Fruit fly (Drosophila melanogaster): Measurements from ENCODE around the gene Gr93c.
A peak's percentile ranks its signal among the peaks of the same experiment; 100 is the strongest.

The Gr93c gene

DNA sequence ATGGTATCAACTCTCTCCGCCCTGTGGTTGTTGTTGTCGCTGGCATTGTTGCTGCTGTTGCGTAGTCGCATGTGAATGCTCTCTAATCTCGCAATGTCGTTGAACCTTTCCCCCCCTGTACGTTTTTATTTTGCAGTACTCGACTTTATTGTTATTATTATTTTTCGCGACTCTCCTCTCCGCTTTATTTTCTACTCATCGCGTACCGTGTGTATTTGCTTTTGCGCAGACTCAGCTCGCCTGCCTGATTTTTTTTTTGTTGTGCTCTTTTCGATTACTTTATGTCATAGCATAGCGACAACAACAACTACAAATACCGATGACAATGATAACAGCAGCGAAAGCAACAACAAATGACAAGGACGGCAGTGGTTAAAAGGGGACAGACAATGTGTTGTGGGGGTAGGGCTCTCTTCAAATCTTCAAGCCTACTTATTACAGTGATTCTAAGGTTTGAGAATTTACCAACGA, 15.5 kb downstream of the Gr93c start (continued):
- TF ChIP-seq CG9437 (GFP tag; optimal IDR thresholded peaks at IDR 0.05) (no peak), ttk (GFP tag; IDR thresholded peaks at IDR 0.05) (no peak), jigr1 (GFP tag; IDR thresholded peaks at IDR 0.05) (no peak), CG7357 (GFP tag; IDR thresholded peaks at IDR 0.05) (no peak), chm (GFP tag; IDR thresholded peaks at IDR 0.05) (no peak), sqz (GFP tag; optimal IDR thresholded peaks at IDR 0.05) (no peak), Antp (GFP tag; optimal IDR thresholded peaks at IDR 0.05) (no peak), CG17802 (tag; optimal IDR thresholded peaks at IDR 0.05) (no peak), CG17568 (GFP tag; optimal IDR thresholded peaks at IDR 0.05) (no peak), CG14710 (tag; optimal IDR thresholded peaks at IDR 0.05) (no peak), Nf-YB (GFP tag; optimal IDR thresholded peaks at IDR 0.05) (no peak), sens (GFP tag) (peak; percentile 86), pho (GFP tag; optimal IDR thresholded peaks at IDR 0.05) (no peak), lilli (GFP tag; optimal IDR thresholded peaks at IDR 0.05) (no peak), CG11504 (tag; optimal IDR thresholded peaks at IDR 0.05) (no peak), lbe (GFP tag; optimal IDR thresholded peaks at IDR 0.05) (peak; percentile 51), CG31441 (GFP tag; IDR thresholded peaks at IDR 0.05) (no peak), CG11696 (GFP tag; IDR thresholded peaks at IDR 0.05) (no peak), sr (GFP tag; IDR thresholded peaks at IDR 0.05) (no peak)

DNA sequence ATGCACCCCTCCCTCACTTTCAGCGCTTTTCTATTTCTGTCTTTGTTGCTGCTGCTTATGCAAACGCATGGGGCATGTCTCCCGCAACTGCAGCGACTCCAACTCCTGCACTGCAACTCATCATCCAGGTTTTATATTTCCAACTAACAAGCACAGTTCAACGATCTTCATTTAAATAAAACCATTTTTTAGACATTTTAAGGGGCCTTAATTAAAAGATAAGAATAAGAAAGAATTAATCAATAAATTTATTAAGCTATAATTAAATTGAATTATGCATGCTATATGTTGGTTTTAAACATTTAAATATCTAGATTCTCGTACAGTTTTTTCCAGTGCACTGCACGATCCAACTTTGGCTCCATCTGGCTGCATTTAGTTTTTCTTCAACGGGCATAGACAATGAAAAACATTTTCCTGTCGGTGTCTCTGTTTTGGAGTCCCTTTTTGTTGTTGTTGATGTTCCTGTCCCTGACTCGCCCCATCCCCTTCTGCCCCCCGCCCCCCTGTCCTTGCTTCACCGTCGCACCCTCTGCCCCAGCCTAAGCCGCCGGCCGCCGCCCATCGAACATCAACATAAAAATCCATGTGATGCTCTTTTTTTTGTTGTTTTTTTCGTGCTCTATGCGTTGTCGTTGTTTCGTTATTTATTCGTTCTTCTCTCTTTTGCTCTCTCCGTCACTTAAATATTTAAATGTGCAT, 16.1 kb downstream of the Gr93c start:
- peak; percentile 82 for TF ChIP-seq CG17328 (GFP tag; IDR thresholded peaks at IDR 0.05)
- TF ChIP-seq Bgb (GFP tag; IDR thresholded peaks at IDR 0.05; ENCODE audit: partially characterized antibody) = no peak
- TF ChIP-seq salm (tag; optimal IDR thresholded peaks at IDR 0.05) = peak; percentile 56
- TF ChIP-seq Drgx (GFP tag; IDR thresholded peaks at IDR 0.05) = peak; percentile 86
- peak; percentile 51 for TF ChIP-seq cato (GFP tag; optimal IDR thresholded peaks at IDR 0.05; ENCODE audit: borderline replicate concordance)
- TF ChIP-seq CG32767 (GFP tag; IDR thresholded peaks at IDR 0.05) = 0 out of 2 replicates have a peak, but pooled peaks have one; percentile 37
- peak; percentile 94 for TF ChIP-seq CG17829 (tag; optimal IDR thresholded peaks at IDR 0.05)
- peak; percentile 48 for TF ChIP-seq CG30431 (GFP tag; optimal IDR thresholded peaks at IDR 0.05)
- peak; percentile 84 for TF ChIP-seq zf30C (GFP tag; optimal IDR thresholded peaks at IDR 0.05)
- TF ChIP-seq CG11560 (tag; IDR thresholded peaks at IDR 0.05) = no peak
- TF ChIP-seq Hr78 (GFP tag; optimal IDR thresholded peaks at IDR 0.05) = peak in 1 of 2 experiments; percentile 56
- TF ChIP-seq Sox100B (GFP tag; optimal IDR thresholded peaks at IDR 0.05) = peak; percentile 76
- TF ChIP-seq tin (GFP tag; optimal IDR thresholded peaks at IDR 0.05) = peak; percentile 72
- TF ChIP-seq CG30403 (GFP tag; optimal IDR thresholded peaks at IDR 0.05) = peak; percentile 71
- TF ChIP-seq H2.0 (GFP tag; IDR thresholded peaks at IDR 0.05) = peak; percentile 24; the same call in 1 of the 2 replicates
- TF ChIP-seq fd3F (GFP tag; optimal IDR thresholded peaks at IDR 0.05) = no peak
- peak; percentile 45 for TF ChIP-seq kni (GFP tag; optimal IDR thresholded peaks at IDR 0.05)
- TF ChIP-seq gce (GFP tag; IDR thresholded peaks at IDR 0.05) = peak; percentile 45; the same call in 1 of the 3 replicates
- peak; percentile 59 for TF ChIP-seq dmrt99B (tag; optimal IDR thresholded peaks at IDR 0.05)
- peak; percentile 66 for TF ChIP-seq Six4 (GFP tag; optimal IDR thresholded peaks at IDR 0.05)
- peak; percentile 93 for TF ChIP-seq CG15601 (tag; optimal IDR thresholded peaks at IDR 0.05)
- peak; percentile 96 for TF ChIP-seq CG2712 (tag; optimal IDR thresholded peaks at IDR 0.05)
- TF ChIP-seq CG6689 (GFP tag; IDR thresholded peaks at IDR 0.05) = peak; percentile 72
- peak in 1 of 2 experiments; percentile 80 for TF ChIP-seq eve (GFP tag; optimal IDR thresholded peaks at IDR 0.05)
- peak; percentile 91 for TF ChIP-seq nmo (GFP tag; optimal IDR thresholded peaks at IDR 0.05)
- peak; percentile 14; the same call in 1 of the 3 replicates for TF ChIP-seq Opbp (GFP tag; IDR thresholded peaks at IDR 0.05; ENCODE audit: partially characterized antibody)
- TF ChIP-seq zen (tag; optimal IDR thresholded peaks at IDR 0.05) = peak; percentile 63
- TF ChIP-seq Nf-YA (GFP tag; IDR thresholded peaks at IDR 0.05) = no peak
- TF ChIP-seq CG2202 (tag; optimal IDR thresholded peaks at IDR 0.05) = peak; percentile 92
- peak; percentile 81 for TF ChIP-seq Oli (tag; optimal IDR thresholded peaks at IDR 0.05)
- TF ChIP-seq ems (GFP tag; optimal IDR thresholded peaks at IDR 0.05) = peak; percentile 7

Data from whole organism, embryonic.